Fruit fly (Drosophila melanogaster): Measurements from ENCODE around the gene SNF4Agamma.

Gene SNF4Agamma

DNA sequence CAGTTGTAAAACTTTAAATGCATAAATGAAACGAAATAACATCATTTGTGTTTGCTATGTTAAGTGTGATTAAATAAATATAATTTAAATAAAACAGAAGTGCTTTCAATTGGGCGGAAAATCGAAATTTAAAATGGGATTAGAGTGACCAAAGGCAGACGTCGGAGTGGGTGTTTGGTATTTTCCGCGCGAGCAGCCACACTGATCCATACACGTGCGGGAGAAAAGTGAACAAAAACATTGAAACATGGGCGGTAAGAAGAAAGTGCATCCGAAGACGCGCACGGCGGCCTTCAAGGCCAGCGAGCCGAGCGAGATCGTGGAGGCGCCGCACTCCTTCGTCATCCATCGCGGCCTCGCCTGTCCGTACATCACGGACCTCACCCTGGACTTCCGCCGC lies 24.5 kb upstream of the SNF4Agamma start, which contains the start of gene ppan:
ppan (plus strand) TSS at position 198 of the 400 bp plus-strand sequence.
- TF ChIP-seq CG1233 (GFP tag; optimal IDR thresholded peaks at IDR 0.05) (no peak), Doc3 (GFP tag; IDR thresholded peaks at IDR 0.05; ENCODE audit: partially characterized antibody) (peak; percentile 41; the same call in 1 of the 3 replicates), Bgb (GFP tag; IDR thresholded peaks at IDR 0.05; ENCODE audit: partially characterized antibody) (peak; percentile 53), CG12659 (GFP tag; optimal IDR thresholded peaks at IDR 0.05) (no peak), YL-1 (GFP tag; optimal IDR thresholded peaks at IDR 0.05) (peak; percentile 84), phol (tag; optimal IDR thresholded peaks at IDR 0.05) (peak; percentile 28), ftz-f1 (GFP tag; optimal IDR thresholded peaks at IDR 0.05) (peak; percentile 66), otp (GFP tag; IDR thresholded peaks at IDR 0.05) (no peak), knrl (GFP tag; IDR thresholded peaks at IDR 0.05; ENCODE audit: partially characterized antibody) (peak; percentile 44; the same call in 1 of the 3 replicates), CG10267 (tag; optimal IDR thresholded peaks at IDR 0.05) (peak; percentile 31), Sry-δ (GFP tag; optimal IDR thresholded peaks at IDR 0.05) (peak; percentile 20), Bteb2 (GFP tag; optimal IDR thresholded peaks at IDR 0.05) (no peak), amos (GFP tag; IDR thresholded peaks at IDR 0.05; ENCODE audit: partially characterized antibody) (peak; percentile 36; the same call in 1 of the 2 replicates), HLH3B (GFP tag; IDR thresholded peaks at IDR 0.05) (no peak), dati (GFP tag; IDR thresholded peaks at IDR 0.05) (no peak), CG4854 (GFP tag; optimal IDR thresholded peaks at IDR 0.05) (no peak), Dek (tag; optimal IDR thresholded peaks at IDR 0.05) (no peak), Hand (GFP tag; optimal IDR thresholded peaks at IDR 0.05) (no peak), tin (GFP tag; optimal IDR thresholded peaks at IDR 0.05) (no peak), CG4730 (GFP tag; IDR thresholded peaks at IDR 0.05) (no peak), Xrp1 (GFP tag; IDR thresholded peaks at IDR 0.05) (0 out of 2 replicates have a peak, but pooled peaks have one; percentile 13), Pdp1 (GFP tag; optimal IDR thresholded peaks at IDR 0.05) (peak in 1 of 2 experiments; percentile 28), gfzf (GFP tag; optimal IDR thresholded peaks at IDR 0.05) (peak; percentile 85), cwo (GFP tag; optimal IDR thresholded peaks at IDR 0.05) (peak; percentile 97), Spps (tag; optimal IDR thresholded peaks at IDR 0.05) (no peak), CG17361 (GFP tag; IDR thresholded peaks at IDR 0.05) (no peak), CG9797 (GFP tag; optimal IDR thresholded peaks at IDR 0.05) (peak; percentile 87), CG11456 (GFP tag; IDR thresholded peaks at IDR 0.05) (no peak), CG6791 (GFP tag; IDR thresholded peaks at IDR 0.05; ENCODE audit: partially characterized antibody) (peak; percentile 50; the same call in 1 of the 3 replicates), CG18764 (GFP tag; optimal IDR thresholded peaks at IDR 0.05) (no peak), br (optimal IDR thresholded peaks at IDR 0.05) (no peak), Dll (GFP tag; IDR thresholded peaks at IDR 0.05; ENCODE audit: partially characterized antibody) (0 out of 4 replicates have a peak, but pooled peaks have one; percentile 34), CG14710 (tag; optimal IDR thresholded peaks at IDR 0.05) (peak; percentile 42), Sin3A (optimal IDR thresholded peaks at IDR 0.05) (peak; percentile 6), Scr (GFP tag; IDR thresholded peaks at IDR 0.05; ENCODE audit: partially characterized antibody) (peak; percentile 33), dm (GFP tag; optimal IDR thresholded peaks at IDR 0.05) (peak; percentile 96), crc (GFP tag; optimal IDR thresholded peaks at IDR 0.05) (no peak), E2f2 (GFP tag; IDR thresholded peaks at IDR 0.05) (peak; percentile 91), slou (GFP tag; optimal IDR thresholded peaks at IDR 0.05) (no peak), CG4617 (GFP tag; optimal IDR thresholded peaks at IDR 0.05; ENCODE audit: borderline replicate concordance) (peak; percentile 16), CG11085 (GFP tag; IDR thresholded peaks at IDR 0.05) (no peak), pzg (GFP tag; optimal IDR thresholded peaks at IDR 0.05) (peak; percentile 78), NC2β (GFP tag; optimal IDR thresholded peaks at IDR 0.05) (peak; percentile 2), ci (GFP tag; IDR thresholded peaks at IDR 0.05) (peak; percentile 30; the same call in 1 of the 3 replicates), CG34422 (GFP tag; IDR thresholded peaks at IDR 0.05) (peak; percentile 77; the same call in 2 of the 3 replicates), jumu (GFP tag; optimal IDR thresholded peaks at IDR 0.05) (no peak), chm (GFP tag; IDR thresholded peaks at IDR 0.05) (no peak), BEAF-32 (GFP tag; optimal IDR thresholded peaks at IDR 0.05) (peak; percentile 39), HLH4C (GFP tag; IDR thresholded peaks at IDR 0.05; ENCODE audit: partially characterized antibody) (peak; percentile 43; the same call in 1 of the 3 replicates), bbx (GFP tag; IDR thresholded peaks at IDR 0.05; ENCODE audit: partially characterized antibody) (0 out of 2 replicates have a peak, but pooled peaks have one; percentile 31)
